Worm (Caenorhabditis elegans): ENCODE results near the gene T27A10.6.

ce11 chrX:3596303-3596772 lies at the start of gene T27A10.6:
- TF ChIP-seq ces-1 (GFP tag; optimal IDR thresholded peaks at IDR 0.05) (no peak), unc-120 (tag; optimal IDR thresholded peaks at IDR 0.05; ENCODE audit: poor library complexity, severe bottlenecking) (no peak), ztf-11 (tag; optimal IDR thresholded peaks at IDR 0.05) (no peak), nhr-237 (tag; optimal IDR thresholded peaks at IDR 0.05) (no peak), lin-32 (GFP tag; optimal IDR thresholded peaks at IDR 0.05) (no peak), ceh-43 (GFP tag; optimal IDR thresholded peaks at IDR 0.05) (no peak), flh-1 (GFP tag; optimal IDR thresholded peaks at IDR 0.05) (no peak)

Data from whole organism, mixed stage, embryonic.